Worm (Caenorhabditis elegans) whole organism, L4 larva: ENCODE measurements around the gene Y53C12B.1.

Experiments used
- pha-4 ChIP-seq, 2 experiments: fragments of 150-350 bp in 1 of 2; fragments of 200-800 bp in 1 of 2; sonication (Bioruptor generic) in 1 of 2; IDR thresholded peaks in 1 of 2; optimal IDR thresholded peaks in 1 of 2; 2 replicates each; pipeline versions ENCODE4 v1.3.6 to Lab custom; 2014 to 2022; ENCODE audit warnings: missing genetic modification characterization in 2 of 2, missing genetic modification reagents in 2 of 2, missing biosample characterization in 1 of 2, missing compliant biosample characterization in 1 of 2
- php-3 ChIP-seq: fragments of 200-800 bp; sonication (Bioruptor generic); IDR thresholded peaks from 2 replicates; pipeline ENCODE4 v1.3.6; 2022; ENCODE audit warnings: missing genetic modification reagents, missing genetic modification characterization, missing compliant biosample characterization
- unc-39 ChIP-seq: sonication (generic microtip); optimal IDR thresholded peaks from 2 replicates; lab custom pipeline; 2017; ENCODE audit warnings: missing biosample characterization, missing genetic modification characterization
- unc-62 ChIP-seq, 3 experiments: fragments of 150-350 bp in 1 of 3; sonication (generic microtip); optimal IDR thresholded peaks in 2 of 3; peaks in 1 of 3; 1 replicate in 1 of 3; 2 replicates in 2 of 3; lab custom pipeline; 2014 to 2017; ENCODE audit warnings: missing biosample characterization in 3 of 3, missing genetic modification characterization in 3 of 3, missing genetic modification reagents in 3 of 3, missing genotype in 1 of 3

ce11 chrII:9752278-9752677 is 6.4 kb upstream of the Y53C12B.1 start:
- TF ChIP-seq unc-62 (GFP tag; optimal IDR thresholded peaks at IDR 0.05 in 1 of 2; lab: Kevin White, UChicago) (no peak), unc-62 (tag; optimal IDR thresholded peaks at IDR 0.05; lab: Kevin White, UChicago) (no peak), unc-39 (tag; lab: Kevin White, UChicago) (no peak), pha-4 (GFP tag; IDR thresholded peaks at IDR 0.05; lab: Robert Waterston, UW) (no peak), pha-4 (tag; optimal IDR thresholded peaks at IDR 0.05; lab: Kevin White, UChicago) (no peak), php-3 (GFP tag; lab: Robert Waterston, UW) (no peak)
